Worm (Caenorhabditis elegans) whole organism, L2 larva: ENCODE measurements around the gene aka-1.

Source experiments
- C34F6.9 ChIP-seq: fragments of 150-350 bp; optimal IDR thresholded peaks from 2 replicates; lab custom pipeline; 2014; ENCODE audit warnings: missing biosample characterization, missing genetic modification characterization
- R02D3.7 ChIP-seq: fragments of 150-350 bp; optimal IDR thresholded peaks from 2 replicates; lab custom pipeline; 2014; ENCODE audit warnings: missing biosample characterization, missing genetic modification characterization
- Y55F3AM.14 ChIP-seq: fragments of 200-800 bp; sonication (Bioruptor generic); optimal IDR thresholded peaks from 2 replicates; lab custom pipeline; 2018; ENCODE audit warnings: mild to moderate bottlenecking, missing genetic modification characterization, missing compliant biosample characterization
- ZK546.5 ChIP-seq: sonication (generic microtip); optimal IDR thresholded peaks from 2 replicates; lab custom pipeline; 2017; ENCODE audit warnings: missing biosample characterization, missing genetic modification characterization
- alr-1 ChIP-seq: fragments of 150-350 bp; optimal IDR thresholded peaks from 2 replicates; lab custom pipeline; 2014; ENCODE audit warnings: missing biosample characterization, missing genetic modification characterization
- aly-2 ChIP-seq: fragments of 150-350 bp; optimal IDR thresholded peaks from 2 replicates; lab custom pipeline; 2014; ENCODE audit warnings: missing biosample characterization, missing genetic modification characterization
- ama-1 ChIP-seq: fragments of 150-350 bp; optimal IDR thresholded peaks from 2 replicates; lab custom pipeline; 2018; ENCODE audit warnings: inconsistent platforms
- blmp-1 ChIP-seq: sonication (generic microtip); optimal IDR thresholded peaks from 2 replicates; lab custom pipeline; 2017; ENCODE audit warnings: missing genetic modification characterization, mild to moderate bottlenecking, missing compliant biosample characterization, antibody characterized with exemption, moderate library complexity; ENCODE audit not compliant: insufficient read depth
- ceh-16 ChIP-seq: fragments of 150-350 bp; optimal IDR thresholded peaks from 2 replicates; lab custom pipeline; 2014; ENCODE audit warnings: missing biosample characterization, missing genetic modification characterization
- ceh-82 ChIP-seq: fragments of 150-350 bp; optimal IDR thresholded peaks from 2 replicates; lab custom pipeline; 2014; ENCODE audit warnings: missing biosample characterization, missing genetic modification characterization
- crh-2 ChIP-seq: sonication (generic microtip); optimal IDR thresholded peaks from 2 replicates; lab custom pipeline; 2017; ENCODE audit warnings: missing biosample characterization, missing genetic modification characterization
- dmd-4 ChIP-seq: sonication (generic microtip); optimal IDR thresholded peaks from 2 replicates; lab custom pipeline; 2017; ENCODE audit warnings: missing biosample characterization, missing genetic modification characterization
- egl-27 ChIP-seq: sonication (generic microtip); optimal IDR thresholded peaks from 3 replicates; lab custom pipeline; 2017; ENCODE audit warnings: missing biosample characterization, missing genetic modification reagents, missing genetic modification characterization
- elt-3 ChIP-seq: sonication (generic microtip); optimal IDR thresholded peaks from 2 replicates; lab custom pipeline; 2017; ENCODE audit warnings: missing biosample characterization, missing genetic modification characterization
- fos-1 ChIP-seq: fragments of 150-350 bp; optimal IDR thresholded peaks from 2 replicates; lab custom pipeline; 2014; ENCODE audit warnings: missing biosample characterization, missing genetic modification characterization
- gmeb-1 ChIP-seq: fragments of 150-350 bp; optimal IDR thresholded peaks from 2 replicates; lab custom pipeline; 2014; ENCODE audit warnings: missing biosample characterization, missing genetic modification characterization
- lin-11 ChIP-seq: fragments of 150-350 bp; sonication (generic microtip); optimal IDR thresholded peaks from 2 replicates; lab custom pipeline; 2014; ENCODE audit warnings: missing biosample characterization, missing genetic modification characterization, inconsistent platforms, mixed read lengths
- lin-39 ChIP-seq: fragments of 150-350 bp; optimal IDR thresholded peaks from 2 replicates; lab custom pipeline; 2014; ENCODE audit warnings: missing biosample characterization, missing genetic modification reagents, missing genetic modification characterization
- lsy-2 ChIP-seq, 2 experiments: fragments of 150-350 bp in 1 of 2; sonication (generic microtip) in 1 of 2; optimal IDR thresholded peaks; 2 replicates each; lab custom pipeline; 2014 to 2017; ENCODE audit warnings: missing biosample characterization in 2 of 2, missing genetic modification characterization in 2 of 2
- mbf-1 ChIP-seq: sonication (generic microtip); optimal IDR thresholded peaks from 2 replicates; lab custom pipeline; 2017; ENCODE audit warnings: missing biosample characterization, missing genetic modification characterization
- mdl-1 ChIP-seq, 2 experiments: fragments of 150-350 bp in 1 of 2; sonication (generic microtip) in 1 of 2; optimal IDR thresholded peaks; 2 replicates each; lab custom pipeline; 2017; ENCODE audit warnings: missing biosample characterization in 2 of 2, missing genetic modification characterization in 2 of 2
- nhr-10 ChIP-seq: sonication (generic microtip); optimal IDR thresholded peaks from 2 replicates; lab custom pipeline; 2017; ENCODE audit warnings: missing biosample characterization, missing genetic modification characterization
- nhr-12 ChIP-seq: fragments of 150-350 bp; optimal IDR thresholded peaks from 2 replicates; lab custom pipeline; 2014; ENCODE audit warnings: missing biosample characterization, missing genetic modification characterization
- nhr-129 ChIP-seq: fragments of 150-350 bp; optimal IDR thresholded peaks from 2 replicates; lab custom pipeline; 2014; ENCODE audit warnings: missing biosample characterization, missing genetic modification characterization
- nhr-21 ChIP-seq: fragments of 150-350 bp; optimal IDR thresholded peaks from 2 replicates; lab custom pipeline; 2014; ENCODE audit warnings: missing biosample characterization, missing genetic modification characterization
- nhr-6 ChIP-seq: fragments of 150-350 bp; optimal IDR thresholded peaks from 2 replicates; lab custom pipeline; 2014; ENCODE audit warnings: missing biosample characterization, missing genetic modification characterization
- nhr-77 ChIP-seq: fragments of 150-350 bp; optimal IDR thresholded peaks from 2 replicates; lab custom pipeline; 2014; ENCODE audit warnings: missing biosample characterization, missing genetic modification characterization
- sem-4 ChIP-seq: fragments of 150-350 bp; optimal IDR thresholded peaks from 2 replicates; lab custom pipeline; 2014; ENCODE audit warnings: missing biosample characterization, missing genetic modification reagents, missing genetic modification characterization
- skn-1 ChIP-seq: sonication (generic microtip); optimal IDR thresholded peaks from 2 replicates; lab custom pipeline; 2017; ENCODE audit warnings: missing biosample characterization, missing genetic modification characterization
- sma-9 ChIP-seq, 2 experiments: fragments of 150-350 bp in 1 of 2; sonication (generic microtip) in 1 of 2; optimal IDR thresholded peaks; 2 replicates each; lab custom pipeline; 2014 to 2016; ENCODE audit warnings: missing genetic modification characterization in 2 of 2, mild to moderate bottlenecking in 1 of 2, missing biosample characterization in 1 of 2, missing compliant biosample characterization in 1 of 2, missing genetic modification reagents in 1 of 2, moderate library complexity in 1 of 2
- snpc-4 ChIP-seq: fragments of 150-350 bp; optimal IDR thresholded peaks from 2 replicates; lab custom pipeline; 2014; ENCODE audit warnings: missing biosample characterization, missing genetic modification characterization
- unc-39 ChIP-seq: fragments of 150-350 bp; optimal IDR thresholded peaks from 2 replicates; lab custom pipeline; 2014; ENCODE audit warnings: missing biosample characterization, missing genetic modification characterization
- unc-55 ChIP-seq: fragments of 150-350 bp; sonication (generic microtip); optimal IDR thresholded peaks from 3 replicates; lab custom pipeline; 2014; ENCODE audit warnings: missing biosample characterization, missing genetic modification reagents, missing genetic modification characterization
- unc-62 ChIP-seq: fragments of 150-350 bp; optimal IDR thresholded peaks from 2 replicates; lab custom pipeline; 2014; ENCODE audit warnings: missing biosample characterization, missing genetic modification reagents, missing genetic modification characterization
- zag-1 ChIP-seq: fragments of 150-350 bp; optimal IDR thresholded peaks from 2 replicates; lab custom pipeline; 2014; ENCODE audit warnings: missing biosample characterization, missing genetic modification characterization
- ztf-1 ChIP-seq: fragments of 200-800 bp; sonication (Bioruptor generic); conservative IDR thresholded peaks from 2 replicates; pipeline ENCODE4 v1.3.6; 2022; ENCODE audit warnings: missing genetic modification characterization, missing compliant biosample characterization
- ztf-11 ChIP-seq: sonication (generic microtip); optimal IDR thresholded peaks from 2 replicates; lab custom pipeline; 2017; ENCODE audit warnings: missing biosample characterization, missing genetic modification characterization
- ztf-4 ChIP-seq: fragments of 150-350 bp; optimal IDR thresholded peaks from 2 replicates; lab custom pipeline; 2014; ENCODE audit warnings: missing biosample characterization, missing genetic modification characterization

Gene aka-1

ce11 chrII:7469318-7469717, 9.0 kb downstream of the aka-1 start:
- TF ChIP-seq elt-3 (tag; lab: Kevin White, UChicago) (no peak), ama-1 (lab: Kevin White, UChicago) (no peak), nhr-6 (tag; lab: Kevin White, UChicago) (no peak), skn-1 (no peak), gmeb-1 (tag; lab: Kevin White, UChicago) (no peak), ztf-4 (tag; lab: Kevin White, UChicago) (no peak), nhr-129 (tag; lab: Kevin White, UChicago) (no peak), ceh-82 (tag; lab: Kevin White, UChicago) (no peak), mdl-1 (tag; optimal IDR thresholded peaks at IDR 0.05; lab: Kevin White, UChicago) (no peak), R02D3.7 (tag; lab: Kevin White, UChicago) (no peak), ceh-16 (no peak)

DNA sequence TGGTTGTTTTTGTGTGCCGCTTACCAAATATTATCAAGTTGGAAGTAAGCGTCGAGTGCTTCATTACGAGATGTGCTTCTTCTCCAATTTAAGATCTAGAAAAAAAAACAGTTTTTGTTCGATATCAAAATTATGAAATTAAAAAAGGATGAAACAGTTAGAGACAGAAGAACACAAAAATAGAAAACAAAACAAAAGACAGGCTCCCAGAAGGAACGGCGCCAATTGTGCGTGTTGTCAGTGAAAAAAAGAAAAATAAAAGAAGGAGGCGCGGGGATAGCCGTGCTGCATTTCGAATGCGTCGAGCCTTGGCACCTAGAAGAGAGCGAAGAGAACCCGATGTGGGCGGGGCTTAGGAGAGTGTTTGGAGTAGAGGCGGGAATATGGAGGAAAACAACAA, 12.8 kb downstream of the aka-1 start, which contains the start of gene sro-1:
Gene sro-1 (minus strand): TSS at position 101 of the 400 bp plus-strand sequence.
- peak; percentile 8 for TF ChIP-seq unc-55 (GFP tag; lab: Kevin White, UChicago)
- no peak for TF ChIP-seq lin-39 (tag; lab: Kevin White, UChicago)

DNA sequence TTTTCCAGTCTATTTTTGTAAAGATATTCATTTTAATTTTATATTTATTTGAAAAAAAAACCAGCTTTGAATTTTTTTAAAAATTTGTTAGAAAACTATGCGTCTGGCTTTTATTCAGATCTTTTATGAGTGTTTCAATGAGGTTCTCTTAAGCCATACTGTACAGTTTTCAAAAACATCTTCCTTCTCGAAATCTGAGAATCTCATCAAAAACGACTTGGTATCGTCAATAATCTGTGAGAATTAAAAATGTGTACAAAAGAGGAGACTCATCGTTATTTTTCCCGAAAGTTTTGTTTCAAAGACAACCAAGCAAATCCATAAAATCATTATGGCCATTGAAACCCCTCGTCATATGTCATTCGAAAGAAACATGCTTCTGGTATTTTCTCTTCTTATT, 19.1 kb downstream of the aka-1 start, which contains the start of gene D1022.2:
Gene D1022.2 (plus strand): TSS at position 301 of the 400 bp plus-strand sequence.
- TF ChIP-seq nhr-129 (tag; lab: Kevin White, UChicago) = no peak
- no peak for TF ChIP-seq ztf-11 (tag; lab: Kevin White, UChicago)
- TF ChIP-seq unc-62 (GFP tag; lab: Kevin White, UChicago) = no peak
- TF ChIP-seq ZK546.5 = no peak
- no peak for TF ChIP-seq skn-1
- TF ChIP-seq ztf-4 (tag; lab: Kevin White, UChicago) = no peak
- TF ChIP-seq Y55F3AM.14 (GFP tag; lab: Kevin White, UChicago) = no peak
- no peak for TF ChIP-seq ceh-16
- no peak for TF ChIP-seq R02D3.7 (tag; lab: Kevin White, UChicago)
- no peak for TF ChIP-seq unc-55 (GFP tag; lab: Kevin White, UChicago)
- no peak for TF ChIP-seq aly-2
- TF ChIP-seq mbf-1 = no peak
- TF ChIP-seq nhr-10 (tag; lab: Kevin White, UChicago) = no peak
- TF ChIP-seq lsy-2 (tag; optimal IDR thresholded peaks at IDR 0.05; lab: Kevin White, UChicago) = no peak
- TF ChIP-seq fos-1 (tag; lab: Kevin White, UChicago) = no peak
- TF ChIP-seq lin-11 (tag; lab: Kevin White, UChicago) = no peak

ce11 chrII:7458706-7459105, 19.6 kb downstream of the aka-1 start, which contains the start of gene D1022.5:
D1022.5 (minus strand) TSS chrII:7458806.
- TF ChIP-seq unc-39 = no peak
- TF ChIP-seq mbf-1 = no peak
- no peak for TF ChIP-seq zag-1 (tag; lab: Kevin White, UChicago)
- no peak for TF ChIP-seq aly-2
- no peak for TF ChIP-seq dmd-4 (tag; lab: Kevin White, UChicago)
- TF ChIP-seq alr-1 (tag; lab: Kevin White, UChicago) = no peak
- no peak for TF ChIP-seq sem-4
- TF ChIP-seq unc-55 (GFP tag; lab: Kevin White, UChicago) = no peak
- TF ChIP-seq nhr-12 (tag; lab: Kevin White, UChicago) = no peak
- no peak for TF ChIP-seq nhr-129 (tag; lab: Kevin White, UChicago)
- no peak for TF ChIP-seq ama-1 (lab: Kevin White, UChicago)
- no peak for TF ChIP-seq snpc-4 (tag; lab: Kevin White, UChicago)
- TF ChIP-seq nhr-21 (tag; lab: Kevin White, UChicago) = no peak
- no peak for TF ChIP-seq ztf-1 (GFP tag; lab: Robert Waterston, UW)
- TF ChIP-seq egl-27 (tag; lab: Kevin White, UChicago) = no peak
- no peak for TF ChIP-seq sma-9 (GFP tag; optimal IDR thresholded peaks at IDR 0.05; lab: Kevin White, UChicago)
- TF ChIP-seq sma-9 (tag; optimal IDR thresholded peaks at IDR 0.05; lab: Kevin White, UChicago) = no peak
- TF ChIP-seq nhr-6 (tag; lab: Kevin White, UChicago) = no peak
- TF ChIP-seq unc-62 (GFP tag; lab: Kevin White, UChicago) = no peak
- no peak for TF ChIP-seq nhr-10 (tag; lab: Kevin White, UChicago)

DNA sequence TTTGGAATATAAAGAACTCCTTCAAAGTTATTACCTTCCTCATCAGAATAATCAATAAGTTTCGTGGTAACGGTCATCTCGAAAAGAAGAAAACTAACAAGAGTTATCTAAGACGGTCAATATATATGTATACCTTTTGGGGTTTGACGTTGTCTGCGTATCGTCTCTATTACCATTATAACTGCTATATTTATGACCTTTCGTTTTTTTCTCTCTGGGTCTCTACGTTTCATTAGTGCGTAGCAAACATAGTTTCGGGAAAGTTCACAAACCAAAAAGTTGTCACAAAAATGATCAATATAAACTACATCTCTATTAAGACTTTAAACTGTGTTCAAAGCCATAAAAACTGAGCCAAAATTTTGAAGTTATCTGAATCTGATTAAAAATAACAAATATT, 21.1 kb downstream of the aka-1 start, which contains the start of gene D1022.4:
Gene D1022.4 (minus strand): TSS at position 83 of the 400 bp plus-strand sequence.
- no peak for TF ChIP-seq ZK546.5
- TF ChIP-seq gmeb-1 (tag; lab: Kevin White, UChicago) = peak; percentile 37
- no peak for TF ChIP-seq nhr-6 (tag; lab: Kevin White, UChicago)
- no peak for TF ChIP-seq alr-1 (tag; lab: Kevin White, UChicago)
- peak; percentile 38 for TF ChIP-seq crh-2 (tag; lab: Kevin White, UChicago)
- no peak for TF ChIP-seq nhr-10 (tag; lab: Kevin White, UChicago)
- TF ChIP-seq skn-1 = no peak
- TF ChIP-seq nhr-77 (tag; lab: Kevin White, UChicago) = no peak
- TF ChIP-seq blmp-1 (tag; lab: Kevin White, UChicago) = peak; percentile 56
- no peak for TF ChIP-seq ztf-1 (GFP tag; lab: Robert Waterston, UW)
- peak; percentile 68 for TF ChIP-seq sma-9 (GFP tag; optimal IDR thresholded peaks at IDR 0.05; lab: Kevin White, UChicago)
- no peak for TF ChIP-seq sma-9 (tag; optimal IDR thresholded peaks at IDR 0.05; lab: Kevin White, UChicago)
- TF ChIP-seq snpc-4 (tag; lab: Kevin White, UChicago) = no peak
- TF ChIP-seq fos-1 (tag; lab: Kevin White, UChicago) = peak; percentile 57
- TF ChIP-seq elt-3 (tag; lab: Kevin White, UChicago) = no peak
- TF ChIP-seq C34F6.9 (tag; lab: Kevin White, UChicago) = peak; percentile 33
